Worm (Caenorhabditis elegans) whole organism, L3 larva: Measurements from ENCODE around the gene K07F5.6.

Experiments used
- fkh-10 ChIP-seq: sonication (generic microtip); optimal IDR thresholded peaks from 2 replicates; lab custom pipeline; 2017; ENCODE audit warnings: missing biosample characterization, missing genetic modification reagents, missing genetic modification characterization
- fos-1 ChIP-seq: fragments of 150-350 bp; optimal IDR thresholded peaks from 2 replicates; lab custom pipeline; 2014; ENCODE audit warnings: missing biosample characterization, missing genetic modification characterization
- lin-39 ChIP-seq: fragments of 150-350 bp; optimal IDR thresholded peaks from 2 replicates; lab custom pipeline; 2018; ENCODE audit warnings: missing biosample characterization, missing genetic modification reagents, missing genetic modification characterization
- unc-39 ChIP-seq: sonication (generic microtip); optimal IDR thresholded peaks from 4 replicates; lab custom pipeline; 2017; ENCODE audit warnings: missing biosample characterization, missing genetic modification characterization
- unc-62 ChIP-seq: fragments of 150-350 bp; sonication (generic microtip); optimal IDR thresholded peaks from 4 replicates; lab custom pipeline; 2014; ENCODE audit warnings: missing biosample characterization, missing genetic modification reagents, missing genetic modification characterization

DNA sequence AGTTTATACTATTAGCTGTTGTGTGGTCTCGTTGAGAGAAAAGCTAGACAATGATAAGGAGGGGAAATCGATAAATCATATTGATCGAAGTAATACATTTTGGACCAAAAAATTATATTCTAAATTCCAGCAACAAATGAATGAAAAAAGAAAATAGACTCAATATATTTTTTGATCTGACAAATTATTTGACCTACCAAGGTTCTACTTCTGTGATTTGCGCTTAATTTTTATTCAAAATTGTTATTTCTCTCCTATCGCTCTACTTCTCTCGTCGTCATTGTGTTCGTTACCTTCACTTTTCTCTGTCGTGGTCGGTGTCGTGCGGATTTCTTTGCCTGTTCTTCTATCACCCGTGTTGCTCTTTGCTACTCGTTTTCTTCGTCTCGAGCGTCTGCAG lies 12.5 kb upstream of the K07F5.6 start:
- no peak for TF ChIP-seq lin-39 (tag; lab: Kevin White, UChicago)
- no peak for TF ChIP-seq fkh-10 (GFP tag; lab: Kevin White, UChicago)
- no peak for TF ChIP-seq unc-62 (GFP tag; lab: Kevin White, UChicago)
- TF ChIP-seq fos-1 (tag; lab: Kevin White, UChicago) = no peak
- no peak for TF ChIP-seq unc-39 (tag; lab: Kevin White, UChicago)
